Fruit fly (Drosophila melanogaster) whole organism, pupa: ENCODE measurements around the gene Polr2I.

ENCODE experiments used
- CG10348 ChIP-seq: fragments of 200-800 bp; sonication (Bioruptor generic); IDR thresholded peaks from 2 replicates; pipeline ENCODE4 v1.3.6; 2022; ENCODE audit warnings: missing biosample characterization, missing genetic modification characterization
- CG12605 ChIP-seq: fragments of 200-800 bp; sonication (Bioruptor generic); IDR thresholded peaks from 2 replicates; pipeline ENCODE4 v1.3.6; 2022; ENCODE audit warnings: missing biosample characterization, missing genetic modification characterization
- CG13204 ChIP-seq: fragments of 200-800 bp; sonication (Bioruptor generic); optimal IDR thresholded peaks from 2 replicates; lab custom pipeline; 2018; ENCODE audit warnings: missing biosample characterization, mild to moderate bottlenecking, missing genetic modification characterization, moderate library complexity
- CG14655 ChIP-seq: fragments of 200-800 bp; sonication (Bioruptor generic); optimal IDR thresholded peaks from 3 replicates; lab custom pipeline; 2017; ENCODE audit warnings: mild to moderate bottlenecking, missing biosample characterization, missing genetic modification reagents, missing genetic modification characterization
- CG15710 ChIP-seq: fragments of 200-800 bp; sonication (Bioruptor generic); optimal IDR thresholded peaks from 2 replicates; lab custom pipeline; 2018; ENCODE audit warnings: missing biosample characterization, mild to moderate bottlenecking, missing genetic modification characterization, moderate library complexity
- CG17806 ChIP-seq: fragments of 200-800 bp; sonication (Bioruptor generic); optimal IDR thresholded peaks from 2 replicates; lab custom pipeline; 2018; ENCODE audit warnings: missing biosample characterization, mild to moderate bottlenecking, missing genetic modification characterization, moderate library complexity
- CG32121 ChIP-seq: fragments of 200-800 bp; sonication (Bioruptor generic); IDR thresholded peaks from 2 replicates; pipeline ENCODE4 v1.3.6; 2022; ENCODE audit warnings: missing biosample characterization, missing genetic modification characterization
- CG34367 ChIP-seq: fragments of 200-800 bp; sonication (Bioruptor generic); optimal IDR thresholded peaks from 2 replicates; lab custom pipeline; 2018; ENCODE audit warnings: missing biosample characterization, mild to moderate bottlenecking, missing genetic modification characterization
- CG4496 ChIP-seq: fragments of 200-800 bp; sonication (Bioruptor generic); IDR thresholded peaks from 3 replicates; pipeline ENCODE4 v1.3.6; 2022; ENCODE audit warnings: missing biosample characterization, missing genetic modification characterization
- CG8159 ChIP-seq: fragments of 200-800 bp; sonication (Bioruptor generic); optimal IDR thresholded peaks from 3 replicates; lab custom pipeline; 2018; ENCODE audit warnings: missing biosample characterization, mild to moderate bottlenecking, missing genetic modification characterization, moderate library complexity
- CG8301 ChIP-seq: fragments of 200-800 bp; sonication (Bioruptor generic); optimal IDR thresholded peaks from 2 replicates; lab custom pipeline; 2018; ENCODE audit warnings: missing biosample characterization, mild to moderate bottlenecking, missing genetic modification characterization
- CG9948 ChIP-seq: fragments of 200-800 bp; sonication (Bioruptor generic); optimal IDR thresholded peaks from 2 replicates; lab custom pipeline; 2018; ENCODE audit warnings: missing biosample characterization, mild to moderate bottlenecking, missing genetic modification characterization, moderate library complexity
- D1 ChIP-seq: fragments of 200-800 bp; sonication (Bioruptor generic); optimal IDR thresholded peaks from 2 replicates; lab custom pipeline; 2018; ENCODE audit warnings: missing biosample characterization, mild to moderate bottlenecking, missing genetic modification characterization, moderate library complexity
- EcR ChIP-seq: fragments of 200-800 bp; sonication (Bioruptor generic); optimal IDR thresholded peaks from 3 replicates; lab custom pipeline; 2019; ENCODE audit warnings: missing biosample characterization, missing genetic modification characterization, mild to moderate bottlenecking, moderate library complexity, missing genetic modification reagents
- Ets98B ChIP-seq: fragments of 200-800 bp; sonication (Bioruptor generic); IDR thresholded peaks from 2 replicates; pipeline ENCODE4 v1.3.6; 2022; ENCODE audit warnings: missing biosample characterization, missing genetic modification characterization
- Pif1A ChIP-seq: fragments of 200-800 bp; sonication (Bioruptor generic); optimal IDR thresholded peaks from 3 replicates; lab custom pipeline; 2016; ENCODE audit warnings: missing biosample characterization, missing genetic modification characterization
- Pif1B ChIP-seq: fragments of 200-800 bp; sonication (Bioruptor generic); optimal IDR thresholded peaks from 3 replicates; lab custom pipeline; 2016; ENCODE audit warnings: missing biosample characterization, missing genetic modification characterization
- Snoo ChIP-seq: fragments of 200-800 bp; sonication (Bioruptor generic); optimal IDR thresholded peaks from 3 replicates; lab custom pipeline; 2017; ENCODE audit warnings: missing biosample characterization, mild to moderate bottlenecking, missing genetic modification characterization, inconsistent platforms
- fd96Ca ChIP-seq: fragments of 200-800 bp; sonication (Bioruptor generic); IDR thresholded peaks from 3 replicates; pipeline ENCODE4 v1.3.6; 2022; ENCODE audit warnings: missing biosample characterization, missing genetic modification characterization
- gl ChIP-seq: fragments of 200-800 bp; sonication (Bioruptor generic); optimal IDR thresholded peaks from 2 replicates; lab custom pipeline; 2018; ENCODE audit warnings: missing biosample characterization, mild to moderate bottlenecking, missing genetic modification characterization
- rn ChIP-seq: fragments of 200-800 bp; sonication (Bioruptor generic); IDR thresholded peaks from 2 replicates; pipeline ENCODE4 v1.3.6; 2022; ENCODE audit warnings: missing biosample characterization, missing genetic modification characterization

Polr2I gene

dm6 chr3R:14297489-14297888 lies 11.4 kb upstream of the Polr2I start:
- TF ChIP-seq CG17806 = no peak
- TF ChIP-seq CG14655 (GFP tag; lab: Kevin White, UChicago) = no peak
- 0 out of 3 replicates have a peak, but pooled peaks have one; percentile 13 for TF ChIP-seq fd96Ca (GFP tag; lab: Robert Waterston, UW)
- no peak for TF ChIP-seq Ets98B (GFP tag; lab: Robert Waterston, UW)

- TF ChIP-seq Ets98B (GFP tag; lab: Robert Waterston, UW) = peak; percentile 49
- TF ChIP-seq fd96Ca (GFP tag; lab: Robert Waterston, UW) = 0 out of 3 replicates have a peak, but pooled peaks have one; percentile 17
- TF ChIP-seq Pif1B = no peak
- peak; percentile 62; the same call in 1 of the 3 replicates for TF ChIP-seq CG4496
- no peak for TF ChIP-seq CG8301 (tag; lab: Kevin White, UChicago)
- peak; percentile 6 for TF ChIP-seq EcR (GFP tag; lab: Kevin White, UChicago)
Observed at dm6 chr3R:14298078-14298896, 10.6 kb upstream of the Polr2I start.

dm6 chr3R:14299891-14300290 lies 9.0 kb upstream of the Polr2I start:
- TF ChIP-seq D1 = no peak
- TF ChIP-seq CG9948 (tag; lab: Kevin White, UChicago) = no peak
- no peak for TF ChIP-seq CG34367
- TF ChIP-seq EcR (GFP tag; lab: Kevin White, UChicago) = no peak
- no peak for TF ChIP-seq CG8159 (tag; lab: Kevin White, UChicago)
- no peak for TF ChIP-seq Pif1A (GFP tag; lab: Kevin White, UChicago)
- TF ChIP-seq CG10348 (GFP tag; lab: Robert Waterston, UW) = no peak
- TF ChIP-seq Ets98B (GFP tag; lab: Robert Waterston, UW) = no peak
- no peak for TF ChIP-seq CG13204 (GFP tag; lab: Kevin White, UChicago)
- TF ChIP-seq Snoo = no peak
- no peak for TF ChIP-seq CG14655 (GFP tag; lab: Kevin White, UChicago)
- TF ChIP-seq fd96Ca (GFP tag; lab: Robert Waterston, UW) = no peak
- no peak for TF ChIP-seq CG17806
- no peak for TF ChIP-seq gl (tag; lab: Kevin White, UChicago)
- TF ChIP-seq CG15710 (tag; lab: Kevin White, UChicago) = no peak
- TF ChIP-seq CG32121 (GFP tag; lab: Robert Waterston, UW) = no peak
- no peak for TF ChIP-seq CG8301 (tag; lab: Kevin White, UChicago)
- no peak for TF ChIP-seq Pif1B

dm6 chr3R:14302128-14302527 lies 6.8 kb upstream of the Polr2I start, which contains the start of gene IFT54:
IFT54 (plus strand) TSS chr3R:14302428.
- TF ChIP-seq Ets98B (GFP tag; lab: Robert Waterston, UW) = no peak
- no peak for TF ChIP-seq CG4496
- no peak for TF ChIP-seq Pif1A (GFP tag; lab: Kevin White, UChicago)
- TF ChIP-seq Snoo = no peak
- TF ChIP-seq CG15710 (tag; lab: Kevin White, UChicago) = no peak
- TF ChIP-seq CG17806 = no peak
- TF ChIP-seq Pif1B = no peak
- TF ChIP-seq gl (tag; lab: Kevin White, UChicago) = no peak
- TF ChIP-seq CG13204 (GFP tag; lab: Kevin White, UChicago) = no peak
- TF ChIP-seq CG8301 (tag; lab: Kevin White, UChicago) = no peak
- no peak for TF ChIP-seq CG32121 (GFP tag; lab: Robert Waterston, UW)

dm6 chr3R:14307972-14308673 lies 766 bp upstream of the Polr2I start:
- 0 out of 2 replicates have a peak, but pooled peaks have one; percentile 6 for TF ChIP-seq Ets98B (GFP tag; lab: Robert Waterston, UW)
- TF ChIP-seq CG15710 (tag; lab: Kevin White, UChicago) = no peak
- peak; percentile 2 for TF ChIP-seq CG34367
- TF ChIP-seq, all 21 proteins: peak for 2

dm6 chr3R:14310062-14310461 lies 1.2 kb downstream of the Polr2I start, which contains the start of gene CG31321:
CG31321 (plus strand) TSS chr3R:14310362.
- TF ChIP-seq fd96Ca (GFP tag; lab: Robert Waterston, UW) = no peak
- no peak for TF ChIP-seq CG8159 (tag; lab: Kevin White, UChicago)
- no peak for TF ChIP-seq CG14655 (GFP tag; lab: Kevin White, UChicago)
- no peak for TF ChIP-seq CG15710 (tag; lab: Kevin White, UChicago)
- TF ChIP-seq Pif1B = no peak
- no peak for TF ChIP-seq CG12605 (GFP tag; lab: Robert Waterston, UW)
- TF ChIP-seq CG32121 (GFP tag; lab: Robert Waterston, UW) = no peak
- TF ChIP-seq rn (GFP tag; lab: Robert Waterston, UW) = no peak
- no peak for TF ChIP-seq CG8301 (tag; lab: Kevin White, UChicago)
- no peak for TF ChIP-seq CG4496
- TF ChIP-seq CG34367 = no peak
- TF ChIP-seq CG10348 (GFP tag; lab: Robert Waterston, UW) = no peak
- no peak for TF ChIP-seq Pif1A (GFP tag; lab: Kevin White, UChicago)
- TF ChIP-seq CG17806 = no peak
- no peak for TF ChIP-seq gl (tag; lab: Kevin White, UChicago)
- TF ChIP-seq EcR (GFP tag; lab: Kevin White, UChicago) = no peak
- TF ChIP-seq CG13204 (GFP tag; lab: Kevin White, UChicago) = no peak
